Fruit fly (Drosophila melanogaster) S2 (cell line): ENCODE measurements around the gene CG13912.

Experiments used
- CG8478 ChIP-seq: fragments of >200 bp; optimal IDR thresholded peaks from 2 replicates; lab custom pipeline; 2018
- CTCF ChIP-seq, 2 experiments: fragments of >200 bp; optimal IDR thresholded peaks; 2 replicates each; lab custom pipeline; 2018

dm6 chr3L:1166266-1166665 is 23.1 kb upstream of the CG13912 start:
- TF ChIP-seq CTCF (optimal IDR thresholded peaks at IDR 0.05; lab: Kevin White, UChicago) = no peak
- no peak for TF ChIP-seq CG8478
